Worm (Caenorhabditis elegans) whole organism, mixed stage, embryonic: ENCODE data around the gene col-74.

ENCODE experiments used
- M03D4.4 ChIP-seq: sonication (generic microtip); optimal IDR thresholded peaks from 2 replicates; lab custom pipeline; 2017; ENCODE audit warnings: mild to moderate bottlenecking, missing genetic modification characterization, missing compliant biosample characterization
- bed-3 ChIP-seq: fragments of 200-800 bp; sonication (Bioruptor generic); optimal IDR thresholded peaks from 3 replicates; lab custom pipeline; 2018; ENCODE audit warnings: mild to moderate bottlenecking, missing genetic modification characterization, moderate library complexity, missing compliant biosample characterization
- ceh-39 ChIP-seq: fragments of 150-350 bp; optimal IDR thresholded peaks from 2 replicates; lab custom pipeline; 2014; ENCODE audit warnings: missing biosample characterization, missing genetic modification characterization
- ceh-43 ChIP-seq: fragments of 200-800 bp; sonication (Bioruptor generic); optimal IDR thresholded peaks from 2 replicates; lab custom pipeline; 2018; ENCODE audit warnings: mild to moderate bottlenecking, missing genetic modification characterization, moderate library complexity, missing compliant biosample characterization
- ceh-83 ChIP-seq: fragments of 200-800 bp; sonication (Bioruptor generic); optimal IDR thresholded peaks from 2 replicates; lab custom pipeline; 2018; ENCODE audit warnings: mild to moderate bottlenecking, missing genetic modification characterization, missing compliant biosample characterization
- ces-1 ChIP-seq: fragments of 150-350 bp; optimal IDR thresholded peaks from 2 replicates; lab custom pipeline; 2014; ENCODE audit warnings: missing biosample characterization, missing genetic modification reagents, missing genetic modification characterization
- drap-1 ChIP-seq: fragments of 200-800 bp; sonication (Bioruptor generic); optimal IDR thresholded peaks from 3 replicates; lab custom pipeline; 2018; ENCODE audit warnings: mild to moderate bottlenecking, missing genetic modification characterization, missing compliant biosample characterization
- elt-1 ChIP-seq: sonication (generic microtip); optimal IDR thresholded peaks from 2 replicates; lab custom pipeline; 2017; ENCODE audit warnings: missing genetic modification characterization, mild to moderate bottlenecking, missing compliant biosample characterization, antibody characterized with exemption, moderate library complexity, borderline replicate concordance; ENCODE audit not compliant: insufficient read depth
- elt-3 ChIP-seq: fragments of 150-350 bp; optimal IDR thresholded peaks from 2 replicates; lab custom pipeline; 2014; ENCODE audit warnings: missing biosample characterization, missing genetic modification characterization
- flh-1 ChIP-seq: fragments of 200-800 bp; sonication (Bioruptor generic); optimal IDR thresholded peaks from 2 replicates; lab custom pipeline; 2018; ENCODE audit warnings: mild to moderate bottlenecking, missing genetic modification characterization, moderate library complexity, missing compliant biosample characterization
- ham-2 ChIP-seq: fragments of 200-800 bp; sonication (Bioruptor generic); optimal IDR thresholded peaks from 2 replicates; lab custom pipeline; 2018; ENCODE audit warnings: mild to moderate bottlenecking, missing genetic modification characterization, missing compliant biosample characterization
- hlh-1 ChIP-seq: fragments of 150-350 bp; optimal IDR thresholded peaks from 2 replicates; lab custom pipeline; 2014; ENCODE audit warnings: missing biosample characterization, missing genetic modification reagents, missing genetic modification characterization
- lin-13 ChIP-seq: fragments of 150-350 bp; optimal IDR thresholded peaks from 2 replicates; lab custom pipeline; 2014; ENCODE audit warnings: missing biosample characterization, missing genetic modification characterization
- lsy-2 ChIP-seq: fragments of 150-350 bp; optimal IDR thresholded peaks from 2 replicates; lab custom pipeline; 2014; ENCODE audit warnings: missing biosample characterization, missing genetic modification characterization
- mab-5 ChIP-seq: fragments of 150-350 bp; optimal IDR thresholded peaks from 2 replicates; lab custom pipeline; 2014; ENCODE audit warnings: missing biosample characterization, missing genetic modification characterization
- mep-1 ChIP-seq: fragments of 150-350 bp; optimal IDR thresholded peaks from 2 replicates; lab custom pipeline; 2017; ENCODE audit warnings: missing biosample characterization, missing genetic modification reagents, missing genetic modification characterization, inconsistent platforms
- mls-2 ChIP-seq: sonication (generic microtip); optimal IDR thresholded peaks from 2 replicates; lab custom pipeline; 2016; ENCODE audit warnings: mild to moderate bottlenecking, missing genetic modification characterization, moderate library complexity, missing compliant biosample characterization
- nhr-12 ChIP-seq: fragments of 150-350 bp; optimal IDR thresholded peaks from 2 replicates; lab custom pipeline; 2014; ENCODE audit warnings: missing biosample characterization, missing genetic modification characterization
- nhr-2 ChIP-seq: fragments of 150-350 bp; optimal IDR thresholded peaks from 2 replicates; lab custom pipeline; 2014; ENCODE audit warnings: missing biosample characterization, missing genetic modification characterization
- nhr-237 ChIP-seq: fragments of 150-350 bp; optimal IDR thresholded peaks from 2 replicates; lab custom pipeline; 2014; ENCODE audit warnings: missing biosample characterization, missing genetic modification characterization
- nhr-76 ChIP-seq: sonication (generic microtip); optimal IDR thresholded peaks from 2 replicates; lab custom pipeline; 2017; ENCODE audit warnings: missing biosample characterization, missing genetic modification characterization
- pha-4 ChIP-seq: fragments of 150-350 bp; optimal IDR thresholded peaks from 2 replicates; lab custom pipeline; 2018; ENCODE audit warnings: missing biosample characterization, missing genetic modification reagents, missing genetic modification characterization
- sem-2 ChIP-seq: fragments of 200-800 bp; sonication (Bioruptor generic); optimal IDR thresholded peaks from 2 replicates; lab custom pipeline; 2018; ENCODE audit warnings: mild to moderate bottlenecking, missing genetic modification characterization, missing compliant biosample characterization
- snpc-4 ChIP-seq: fragments of 150-350 bp; optimal IDR thresholded peaks from 2 replicates; lab custom pipeline; 2014; ENCODE audit warnings: missing biosample characterization, missing genetic modification characterization
- sptf-1 ChIP-seq: sonication (generic microtip); optimal IDR thresholded peaks from 2 replicates; lab custom pipeline; 2017; ENCODE audit warnings: mild to moderate bottlenecking, missing genetic modification characterization, moderate library complexity, missing compliant biosample characterization
- tbx-8 ChIP-seq: fragments of 200-800 bp; sonication (Bioruptor generic); optimal IDR thresholded peaks from 2 replicates; lab custom pipeline; 2018; ENCODE audit warnings: mild to moderate bottlenecking, missing genetic modification characterization, moderate library complexity, missing compliant biosample characterization
- unc-120 ChIP-seq: sonication (generic microtip); optimal IDR thresholded peaks from 2 replicates; lab custom pipeline; 2017; ENCODE audit warnings: missing genetic modification characterization, missing compliant biosample characterization; ENCODE audit not compliant: poor library complexity, severe bottlenecking
- unc-39 ChIP-seq: fragments of 150-350 bp; optimal IDR thresholded peaks from 2 replicates; lab custom pipeline; 2014; ENCODE audit warnings: missing biosample characterization, missing genetic modification characterization
- unc-62 ChIP-seq: fragments of 150-350 bp; optimal IDR thresholded peaks from 2 replicates; lab custom pipeline; 2014; ENCODE audit warnings: missing biosample characterization, missing genetic modification reagents, missing genetic modification characterization
- zip-8 ChIP-seq: fragments of 150-350 bp; optimal IDR thresholded peaks from 2 replicates; lab custom pipeline; 2014; ENCODE audit warnings: missing biosample characterization, missing genetic modification characterization
- ztf-11 ChIP-seq: fragments of 150-350 bp; optimal IDR thresholded peaks from 2 replicates; lab custom pipeline; 2014; ENCODE audit warnings: missing biosample characterization, missing genetic modification characterization

The col-74 gene

ce11 chrII:5845441-5845840 lies 15.3 kb downstream of the col-74 start, which contains the start of the genes ZK1248.17 and H41C03.3:
TSS of gene ZK1248.17 (minus strand) at chrII:5845541.
TSS of gene H41C03.3 (plus strand) at chrII:5845777.
- TF ChIP-seq unc-120 (tag; lab: Kevin White, UChicago) (no peak), sem-2 (GFP tag; lab: Kevin White, UChicago) (no peak), drap-1 (GFP tag; lab: Kevin White, UChicago) (no peak), mls-2 (tag; lab: Kevin White, UChicago) (no peak), unc-62 (no peak), pha-4 (tag; lab: Kevin White, UChicago) (no peak), ceh-43 (GFP tag; lab: Kevin White, UChicago) (no peak), nhr-76 (tag; lab: Kevin White, UChicago) (no peak), ham-2 (GFP tag; lab: Kevin White, UChicago) (no peak), lsy-2 (tag; lab: Kevin White, UChicago) (no peak), hlh-1 (tag; lab: Kevin White, UChicago) (no peak), unc-39 (tag; lab: Kevin White, UChicago) (no peak), nhr-12 (tag; lab: Kevin White, UChicago) (no peak), flh-1 (GFP tag; lab: Kevin White, UChicago) (no peak), ceh-39 (tag; lab: Kevin White, UChicago) (no peak), lin-13 (tag; lab: Kevin White, UChicago) (no peak), snpc-4 (tag; lab: Kevin White, UChicago) (no peak), zip-8 (tag; lab: Kevin White, UChicago) (no peak), M03D4.4 (tag; lab: Kevin White, UChicago) (no peak)

ce11 chrII:5846181-5846580 lies 16.0 kb downstream of the col-74 start:
- TF ChIP-seq drap-1 (GFP tag; lab: Kevin White, UChicago) (no peak), tbx-8 (no peak), elt-1 (tag; lab: Kevin White, UChicago) (no peak), nhr-2 (tag; lab: Kevin White, UChicago) (no peak), unc-62 (no peak), ceh-43 (GFP tag; lab: Kevin White, UChicago) (no peak), sem-2 (GFP tag; lab: Kevin White, UChicago) (no peak), mab-5 (no peak), nhr-237 (tag; lab: Kevin White, UChicago) (no peak), mep-1 (tag; lab: Kevin White, UChicago) (no peak), ztf-11 (tag; lab: Kevin White, UChicago) (no peak), ces-1 (GFP tag; lab: Kevin White, UChicago) (no peak), hlh-1 (tag; lab: Kevin White, UChicago) (no peak), sptf-1 (no peak), ceh-83 (GFP tag; lab: Kevin White, UChicago) (no peak)

- TF ChIP-seq sptf-1: no peak
- TF ChIP-seq bed-3 (GFP tag; lab: Kevin White, UChicago): no peak
- no peak for TF ChIP-seq ces-1 (GFP tag; lab: Kevin White, UChicago)
Observed at ce11 chrII:5852007-5852406, 21.8 kb downstream of the col-74 start, which contains the start of gene H41C03.2. TSS of gene H41C03.2 (minus strand) at chrII:5852107.

- TF ChIP-seq elt-3 (tag; lab: Kevin White, UChicago) (peak; percentile 44), unc-120 (tag; lab: Kevin White, UChicago) (no peak), ceh-83 (GFP tag; lab: Kevin White, UChicago) (no peak), ham-2 (GFP tag; lab: Kevin White, UChicago) (peak; percentile 51)
Observed at ce11 chrII:5853261-5853660, 23.1 kb downstream of the col-74 start.

- no peak for TF ChIP-seq zip-8 (tag; lab: Kevin White, UChicago)
- no peak for TF ChIP-seq ceh-43 (GFP tag; lab: Kevin White, UChicago)
- no peak for TF ChIP-seq lsy-2 (tag; lab: Kevin White, UChicago)
- TF ChIP-seq ceh-83 (GFP tag; lab: Kevin White, UChicago): no peak
- no peak for TF ChIP-seq snpc-4 (tag; lab: Kevin White, UChicago)
- no peak for TF ChIP-seq unc-120 (tag; lab: Kevin White, UChicago)
- no peak for TF ChIP-seq lin-13 (tag; lab: Kevin White, UChicago)
- TF ChIP-seq unc-39 (tag; lab: Kevin White, UChicago): no peak
- no peak for TF ChIP-seq ztf-11 (tag; lab: Kevin White, UChicago)
- no peak for TF ChIP-seq elt-1 (tag; lab: Kevin White, UChicago)
Observed at ce11 chrII:5854122-5854521, 23.9 kb downstream of the col-74 start, which contains the start of gene H41C03.1. TSS of gene H41C03.1 (plus strand) at chrII:5854422.
